Worm (Caenorhabditis elegans) whole organism, young adult: ENCODE data around the gene T10H9.1.

ENCODE experiments used
- F49E8.2 ChIP-seq: sonication (generic microtip); optimal IDR thresholded peaks from 3 replicates; lab custom pipeline; 2017; ENCODE audit warnings: missing genetic modification characterization, mild to moderate bottlenecking, missing compliant biosample characterization, antibody characterized with exemption, moderate library complexity; ENCODE audit not compliant: insufficient read depth
- athp-1 ChIP-seq: sonication (generic microtip); optimal IDR thresholded peaks from 2 replicates; lab custom pipeline; 2017; ENCODE audit warnings: mild to moderate bottlenecking, missing genetic modification characterization, missing compliant biosample characterization
- attf-3 ChIP-seq: fragments of 200-800 bp; sonication (Bioruptor generic); conservative IDR thresholded peaks from 2 replicates; pipeline ENCODE4 v1.3.6; 2022; ENCODE audit warnings: missing genetic modification reagents, missing genetic modification characterization, missing compliant biosample characterization
- attf-5 ChIP-seq: fragments of 200-800 bp; sonication (Bioruptor generic); optimal IDR thresholded peaks from 2 replicates; lab custom pipeline; 2018; ENCODE audit warnings: mild to moderate bottlenecking, missing genetic modification characterization, missing compliant biosample characterization
- attf-6 ChIP-seq: fragments of 200-800 bp; sonication (Bioruptor generic); IDR thresholded peaks from 2 replicates; pipeline ENCODE4 v1.3.6; 2022; ENCODE audit warnings: missing genetic modification reagents, missing genetic modification characterization, missing compliant biosample characterization
- bed-1 ChIP-seq: fragments of 200-800 bp; sonication (Bioruptor generic); IDR thresholded peaks from 2 replicates; pipeline ENCODE4 v1.3.6; 2022; ENCODE audit warnings: missing genetic modification reagents, missing genetic modification characterization, missing compliant biosample characterization
- egl-44 ChIP-seq: fragments of 200-800 bp; sonication (Bioruptor generic); IDR thresholded peaks from 2 replicates; pipeline ENCODE4 v1.3.6; 2022; ENCODE audit warnings: missing genetic modification reagents, missing genetic modification characterization, missing compliant biosample characterization
- hmg-1.2 ChIP-seq: fragments of 200-800 bp; sonication (Bioruptor generic); IDR thresholded peaks from 2 replicates; pipeline ENCODE4 v1.3.6; 2022; ENCODE audit warnings: missing genetic modification reagents, missing genetic modification characterization, missing compliant biosample characterization
- lin-54 ChIP-seq: fragments of 200-800 bp; sonication (Bioruptor generic); optimal IDR thresholded peaks from 2 replicates; lab custom pipeline; 2018; ENCODE audit warnings: mild to moderate bottlenecking, missing genetic modification characterization, missing compliant biosample characterization
- mes-4 ChIP-seq: sonication (generic microtip); optimal IDR thresholded peaks from 2 replicates; lab custom pipeline; 2016; ENCODE audit warnings: missing genotype, missing genetic modification characterization, missing compliant biosample characterization
- tlf-1 ChIP-seq: fragments of 200-800 bp; sonication (Bioruptor generic); optimal IDR thresholded peaks from 2 replicates; lab custom pipeline; 2018; ENCODE audit warnings: mild to moderate bottlenecking, missing genetic modification characterization, missing compliant biosample characterization
- unc-130 ChIP-seq: sonication (generic microtip); optimal IDR thresholded peaks from 2 replicates; lab custom pipeline; 2016; ENCODE audit warnings: missing genetic modification reagents, missing genetic modification characterization, missing compliant biosample characterization

DNA sequence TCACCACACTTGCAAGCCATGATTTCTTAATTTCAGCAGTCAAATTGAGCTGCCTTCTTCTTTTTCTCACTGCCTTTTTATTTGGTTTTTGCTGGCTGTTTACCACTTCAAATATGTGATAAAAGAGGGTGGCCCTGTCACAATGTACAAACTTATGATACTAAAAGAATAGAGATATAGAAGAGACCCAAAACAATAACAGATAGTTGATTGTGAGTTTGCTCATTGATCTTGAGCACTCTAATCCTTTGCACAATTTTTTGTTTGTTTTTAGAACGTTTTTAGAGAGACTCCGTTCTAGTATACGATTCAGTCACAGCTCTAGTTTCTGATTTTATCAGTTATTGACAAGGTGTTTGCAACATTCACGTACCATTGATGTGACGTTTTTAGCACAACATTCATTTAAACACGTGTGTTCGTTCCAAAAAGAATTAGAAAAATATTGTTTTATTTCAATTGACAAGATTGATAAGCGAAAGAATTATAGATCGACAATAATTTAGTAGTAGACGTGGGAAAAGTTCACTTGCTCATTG lies 42.5 kb downstream of the T10H9.1 start, which contains the start of gene mtl-1:
- no peak for TF ChIP-seq hmg-1.2
- no peak for TF ChIP-seq attf-6 (GFP tag; lab: Robert Waterston, UW)
- TF ChIP-seq attf-3 (GFP tag; lab: Robert Waterston, UW) = no peak
- no peak for TF ChIP-seq egl-44
- TF ChIP-seq attf-5 (GFP tag; lab: Kevin White, UChicago) = no peak
- no peak for TF ChIP-seq lin-54 (GFP tag; lab: Kevin White, UChicago)
- no peak for TF ChIP-seq tlf-1 (GFP tag; lab: Kevin White, UChicago)
- no peak for TF ChIP-seq bed-1 (GFP tag; lab: Robert Waterston, UW)
- no peak for TF ChIP-seq mes-4 (tag; lab: Kevin White, UChicago)
- no peak for TF ChIP-seq F49E8.2
- no peak for TF ChIP-seq unc-130 (GFP tag; lab: Kevin White, UChicago)
- no peak for TF ChIP-seq athp-1 (tag; lab: Kevin White, UChicago)
